Worm (Caenorhabditis elegans) whole organism, L4/young adult: ENCODE measurements around the gene T24C4.5.

Source experiments
- W03F9.2 ChIP-seq: fragments of 150-350 bp; optimal IDR thresholded peaks from 2 replicates; lab custom pipeline; 2014; ENCODE audit warnings: missing biosample characterization, missing genetic modification characterization
- dao-5 ChIP-seq: sonication (generic microtip); optimal IDR thresholded peaks from 2 replicates; lab custom pipeline; 2016; ENCODE audit warnings: missing genotype, missing genetic modification characterization, moderate library complexity, missing compliant biosample characterization
- him-1 ChIP-seq: sonication (generic microtip); optimal IDR thresholded peaks from 2 replicates; lab custom pipeline; 2016; ENCODE audit warnings: missing genotype, missing genetic modification reagents, missing genetic modification characterization, missing compliant biosample characterization

Gene T24C4.5

DNA sequence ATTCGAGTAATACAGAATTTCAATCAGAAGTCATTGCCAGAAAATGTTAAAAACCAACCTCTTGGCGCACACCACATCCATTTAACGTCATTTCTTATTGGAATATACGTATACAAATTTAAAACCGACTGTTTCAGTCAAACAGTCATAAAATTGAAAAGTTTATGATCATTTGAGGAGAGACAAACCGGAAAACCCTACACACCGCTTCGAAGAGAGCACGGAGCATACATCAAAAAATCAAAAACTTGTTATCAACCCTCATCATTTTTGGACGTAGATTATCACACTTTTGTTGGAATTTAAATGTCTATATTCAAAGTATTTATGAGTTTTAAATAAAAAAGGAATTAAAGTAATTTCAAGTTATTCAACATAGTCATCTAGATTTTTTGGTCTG is 11.5 kb upstream of the T24C4.5 start, which contains the start of gene T24C4.10:
TSS of gene T24C4.10 (minus strand) at position 230 of the 400 bp plus-strand sequence.
- no peak for TF ChIP-seq dao-5 (tag; lab: Kevin White, UChicago)
- TF ChIP-seq W03F9.2 (tag; lab: Kevin White, UChicago) = no peak

DNA sequence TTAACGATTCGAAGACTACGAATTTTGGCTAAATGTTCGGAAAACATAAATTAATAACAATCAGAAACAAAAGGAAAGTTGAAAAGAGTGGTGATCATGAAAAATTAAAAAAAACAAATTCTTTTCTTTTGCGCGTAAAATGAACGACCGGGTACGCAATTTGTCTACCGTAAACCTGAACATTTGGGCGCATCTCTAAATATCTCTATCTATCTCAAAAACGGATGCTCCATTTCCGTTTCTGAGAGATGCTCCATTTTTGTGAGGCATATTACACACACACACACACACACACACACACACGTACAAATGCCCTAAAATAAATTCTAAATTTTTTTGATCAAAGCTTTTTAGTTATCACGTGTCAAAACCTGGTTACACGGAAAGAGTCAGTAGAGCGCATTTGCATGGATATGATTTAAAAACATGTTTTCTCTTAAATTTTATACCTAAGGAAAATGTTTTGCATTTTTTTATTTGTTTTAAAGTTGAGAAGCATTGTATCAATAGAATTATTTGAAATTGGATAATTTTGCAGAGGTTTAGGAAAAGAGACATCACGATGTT is 9.5 kb upstream of the T24C4.5 start:
- TF ChIP-seq him-1 (tag; lab: Kevin White, UChicago) = no peak
- no peak for TF ChIP-seq dao-5 (tag; lab: Kevin White, UChicago)
- TF ChIP-seq W03F9.2 (tag; lab: Kevin White, UChicago) = no peak

DNA sequence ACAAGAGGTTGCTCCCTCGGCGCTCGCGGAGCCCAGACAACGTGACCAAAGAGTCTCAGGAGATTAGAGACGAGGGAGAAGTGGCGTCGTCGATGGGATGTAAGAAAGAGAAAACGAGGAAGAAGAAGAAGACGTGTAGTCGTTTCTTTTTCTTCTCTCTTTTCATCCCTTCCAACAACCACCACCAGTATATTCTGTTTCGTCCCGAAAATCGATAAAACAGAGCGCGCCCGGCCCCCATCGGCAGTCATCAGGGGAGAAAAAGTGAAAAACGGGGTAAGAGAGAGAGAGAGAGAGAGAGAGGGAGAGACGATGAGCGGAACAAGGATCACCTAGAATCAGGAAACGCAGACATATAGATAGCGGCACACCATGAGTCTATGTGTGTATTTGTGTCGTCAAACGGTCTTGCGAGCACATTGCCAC is 8.4 kb upstream of the T24C4.5 start:
- TF ChIP-seq W03F9.2 (tag; lab: Kevin White, UChicago) (peak; percentile 14), dao-5 (tag; lab: Kevin White, UChicago) (no peak), him-1 (tag; lab: Kevin White, UChicago) (peak; percentile 66)

- TF ChIP-seq dao-5 (tag; lab: Kevin White, UChicago) = no peak
- no peak for TF ChIP-seq W03F9.2 (tag; lab: Kevin White, UChicago)
- TF ChIP-seq him-1 (tag; lab: Kevin White, UChicago) = no peak
These were observed 7.2 kb upstream of the T24C4.5 start, which contains the start of gene zer-1 for ce11 chrIII:886726-887125. TSS of gene zer-1 (minus strand) at chrIII:886793.

- TF ChIP-seq dao-5 (tag; lab: Kevin White, UChicago) (no peak), him-1 (tag; lab: Kevin White, UChicago) (no peak), W03F9.2 (tag; lab: Kevin White, UChicago) (no peak)
These were observed 4.1 kb upstream of the T24C4.5 start for ce11 chrIII:883595-883994.

- TF ChIP-seq dao-5 (tag; lab: Kevin White, UChicago) (peak; percentile 44), W03F9.2 (tag; lab: Kevin White, UChicago) (no peak)
These were observed 1.9 kb upstream of the T24C4.5 start for ce11 chrIII:881460-881859.

- no peak for TF ChIP-seq W03F9.2 (tag; lab: Kevin White, UChicago)
- no peak for TF ChIP-seq him-1 (tag; lab: Kevin White, UChicago)
- no peak for TF ChIP-seq dao-5 (tag; lab: Kevin White, UChicago)
These were observed 1.3 kb upstream of the T24C4.5 start for ce11 chrIII:880840-881239.

ce11 chrIII:873432-873831 is 6.1 kb downstream of the T24C4.5 start, which contains the start of gene clc-19:
TSS of gene clc-19 (minus strand) at chrIII:873566.
- TF ChIP-seq dao-5 (tag; lab: Kevin White, UChicago) = no peak
- no peak for TF ChIP-seq him-1 (tag; lab: Kevin White, UChicago)
- no peak for TF ChIP-seq W03F9.2 (tag; lab: Kevin White, UChicago)

DNA sequence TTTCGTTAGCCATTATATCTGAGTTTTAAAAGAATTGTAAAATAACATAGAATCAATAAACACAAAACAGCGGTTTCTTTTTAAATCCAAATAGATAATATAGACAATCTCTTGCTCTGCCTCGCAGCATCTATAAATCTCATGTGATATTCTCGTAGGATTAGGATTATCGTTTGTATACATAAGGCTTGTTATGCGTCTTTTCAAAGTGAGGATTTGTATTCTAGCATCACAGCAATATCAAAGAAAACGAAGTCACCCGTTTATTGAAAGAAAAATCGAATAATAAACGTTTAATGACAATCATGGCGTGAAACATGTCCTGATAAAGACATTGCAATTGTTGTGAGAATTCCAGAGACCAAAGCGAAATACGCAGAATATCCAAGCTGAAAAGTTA is 7.2 kb downstream of the T24C4.5 start, which contains the start of the genes T24C4.3 and clc-20:
TSS of gene T24C4.3 (minus strand) at position 101 of the 400 bp plus-strand sequence.
TSS of gene clc-20 (plus strand) at position 211 of the 400 bp plus-strand sequence.
- TF ChIP-seq him-1 (tag; lab: Kevin White, UChicago) (no peak), dao-5 (tag; lab: Kevin White, UChicago) (no peak), W03F9.2 (tag; lab: Kevin White, UChicago) (no peak)

ce11 chrIII:870555-870954 is 9.0 kb downstream of the T24C4.5 start:
- TF ChIP-seq W03F9.2 (tag; lab: Kevin White, UChicago) (no peak), dao-5 (tag; lab: Kevin White, UChicago) (no peak), him-1 (tag; lab: Kevin White, UChicago) (no peak)

DNA sequence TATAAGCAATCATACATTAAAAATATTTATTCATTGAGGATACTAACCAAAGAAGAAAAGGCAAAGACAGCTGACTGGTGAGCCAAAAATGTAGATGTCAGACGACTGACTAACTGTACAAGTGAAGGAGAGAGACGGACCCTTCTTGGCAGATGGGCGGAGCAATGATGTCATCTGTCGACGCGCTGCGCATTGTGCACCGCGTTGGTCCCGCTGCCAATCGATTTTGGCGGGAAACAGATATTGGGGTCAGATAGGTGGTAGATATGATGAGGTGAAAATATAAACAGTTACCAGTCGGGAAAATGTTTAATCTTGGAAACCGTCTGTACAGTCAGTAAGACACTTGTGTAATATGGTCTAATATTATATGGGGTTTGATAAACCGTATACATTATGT is 9.7 kb downstream of the T24C4.5 start, which contains the start of gene T24C4.2:
TSS of gene T24C4.2 (minus strand) at position 101 of the 400 bp plus-strand sequence.
- TF ChIP-seq W03F9.2 (tag; lab: Kevin White, UChicago) (no peak), dao-5 (tag; lab: Kevin White, UChicago) (no peak), him-1 (tag; lab: Kevin White, UChicago) (no peak)

ce11 chrIII:868866-869265 is 10.7 kb downstream of the T24C4.5 start:
- TF ChIP-seq W03F9.2 (tag; lab: Kevin White, UChicago) (no peak), him-1 (tag; lab: Kevin White, UChicago) (no peak), dao-5 (tag; lab: Kevin White, UChicago) (no peak)

ce11 chrIII:861819-862356 is 17.6 kb downstream of the T24C4.5 start, which contains the start of gene arx-4:
TSS of gene arx-4 (plus strand) at chrIII:862306.
- TF ChIP-seq dao-5 (tag; lab: Kevin White, UChicago) (no peak), him-1 (tag; lab: Kevin White, UChicago) (no peak), W03F9.2 (tag; lab: Kevin White, UChicago) (no peak)

ce11 chrIII:859898-860297 is 19.6 kb downstream of the T24C4.5 start, which contains the start of gene exos-4.2:
TSS of gene exos-4.2 (plus strand) at chrIII:860198.
- TF ChIP-seq dao-5 (tag; lab: Kevin White, UChicago) = no peak
- no peak for TF ChIP-seq him-1 (tag; lab: Kevin White, UChicago)
- TF ChIP-seq W03F9.2 (tag; lab: Kevin White, UChicago) = no peak
